Worm (Caenorhabditis elegans) whole organism, late embryonic: Measurements from ENCODE around the gene imp-3.

ENCODE experiments used
- ceh-18 ChIP-seq: sonication (generic microtip); optimal IDR thresholded peaks from 2 replicates; lab custom pipeline; 2016; ENCODE audit warnings: missing genetic modification characterization, missing compliant biosample characterization
- ceh-31 ChIP-seq: sonication (generic microtip); optimal IDR thresholded peaks from 2 replicates; lab custom pipeline; 2016; ENCODE audit warnings: missing genetic modification characterization, missing compliant biosample characterization
- fkh-10 ChIP-seq: fragments of 150-350 bp; optimal IDR thresholded peaks from 2 replicates; lab custom pipeline; 2014; ENCODE audit warnings: missing biosample characterization, missing genetic modification reagents, missing genetic modification characterization

DNA sequence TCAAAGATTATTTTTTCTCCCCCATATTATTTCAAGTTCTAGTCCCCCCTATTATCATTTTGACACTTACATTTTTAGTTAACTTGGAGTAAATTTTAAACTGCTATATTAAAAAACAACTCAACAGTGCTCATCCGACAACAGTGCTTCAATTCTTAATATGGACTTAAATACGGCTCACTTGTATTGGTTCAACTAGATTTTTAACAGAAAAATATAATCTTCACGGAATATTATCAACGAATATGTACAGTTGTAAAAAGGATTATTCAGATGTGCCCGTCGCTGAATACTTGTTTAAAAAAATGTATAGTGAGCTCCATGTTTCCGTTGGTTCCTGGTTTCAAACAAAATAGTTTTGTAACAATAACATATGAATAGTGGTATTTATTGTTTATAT, 10.9 kb upstream of the imp-3 start:
- TF ChIP-seq ceh-31: no peak
- TF ChIP-seq fkh-10: no peak
- TF ChIP-seq ceh-18 (tag; lab: Kevin White, UChicago): no peak
